Fruit fly (Drosophila melanogaster) whole organism, wandering third instar larva: ENCODE results near the gene CG7884.
A peak's percentile ranks its signal among the peaks of the same experiment; 100 is the strongest.

Experiments
- Abd-B ChIP-seq: fragments of >200 bp; optimal IDR thresholded peaks from 2 replicates; lab custom pipeline; 2017; ENCODE audit warnings: missing biosample characterization, missing genetic modification characterization
- CG9705 ChIP-seq: fragments of 200-800 bp; sonication (Bioruptor generic); optimal IDR thresholded peaks from 2 replicates; lab custom pipeline; 2018; ENCODE audit warnings: missing biosample characterization, mild to moderate bottlenecking, missing genetic modification characterization
- Hr78 ChIP-seq: fragments of >200 bp; optimal IDR thresholded peaks from 2 replicates; lab custom pipeline; 2017; ENCODE audit warnings: missing biosample characterization, missing genetic modification characterization
- Mio ChIP-seq: sonication (Bioruptor generic); optimal IDR thresholded peaks from 2 replicates; lab custom pipeline; 2016; ENCODE audit warnings: missing biosample characterization, missing genetic modification characterization
- Rel ChIP-seq, 2 experiments: fragments of 200-800 bp; sonication (Bioruptor generic) in 1 of 2; optimal IDR thresholded peaks; 2 replicates in 1 of 2; 3 replicates in 1 of 2; lab custom pipeline; 2016 to 2019; ENCODE audit warnings: mild to moderate bottlenecking in 2 of 2, missing biosample characterization in 2 of 2, missing genetic modification characterization in 2 of 2, moderate library complexity in 1 of 2
- Vsx2 ChIP-seq: fragments of 200-300, 225-300 bp; sonication (Bioruptor generic); optimal IDR thresholded peaks from 2 replicates; lab custom pipeline; 2018; ENCODE audit warnings: missing biosample characterization, missing genetic modification characterization; ENCODE audit not compliant: partially characterized antibody
- dsf ChIP-seq: sonication (Bioruptor generic); optimal IDR thresholded peaks from 2 replicates; lab custom pipeline; 2016; ENCODE audit warnings: missing biosample characterization, missing genetic modification characterization, borderline replicate concordance
- fru ChIP-seq: fragments of 200-800 bp; sonication (Bioruptor generic); optimal IDR thresholded peaks from 3 replicates; lab custom pipeline; 2016; ENCODE audit warnings: missing biosample characterization, mild to moderate bottlenecking, missing genetic modification characterization
- h ChIP-seq: fragments of 200-800 bp; sonication (Bioruptor generic); optimal IDR thresholded peaks from 3 replicates; lab custom pipeline; 2016; ENCODE audit warnings: missing biosample characterization, mild to moderate bottlenecking, missing genetic modification characterization
- jim ChIP-seq: fragments of 175-275, 200-325 bp; sonication (Bioruptor generic); optimal IDR thresholded peaks from 2 replicates; lab custom pipeline; 2016; ENCODE audit warnings: missing biosample characterization, mild to moderate bottlenecking, missing genetic modification characterization
- lola ChIP-seq: fragments of >200 bp; optimal IDR thresholded peaks from 2 replicates; lab custom pipeline; 2017; ENCODE audit warnings: missing biosample characterization, missing genetic modification characterization
- psq ChIP-seq: fragments of 200-800 bp; sonication (Bioruptor generic); optimal IDR thresholded peaks from 3 replicates; lab custom pipeline; 2017; ENCODE audit warnings: missing biosample characterization, mild to moderate bottlenecking, missing genetic modification characterization, moderate library complexity
- usp ChIP-seq: fragments of >200 bp; optimal IDR thresholded peaks from 2 replicates; lab custom pipeline; 2017; ENCODE audit warnings: missing biosample characterization, missing genetic modification characterization

DNA sequence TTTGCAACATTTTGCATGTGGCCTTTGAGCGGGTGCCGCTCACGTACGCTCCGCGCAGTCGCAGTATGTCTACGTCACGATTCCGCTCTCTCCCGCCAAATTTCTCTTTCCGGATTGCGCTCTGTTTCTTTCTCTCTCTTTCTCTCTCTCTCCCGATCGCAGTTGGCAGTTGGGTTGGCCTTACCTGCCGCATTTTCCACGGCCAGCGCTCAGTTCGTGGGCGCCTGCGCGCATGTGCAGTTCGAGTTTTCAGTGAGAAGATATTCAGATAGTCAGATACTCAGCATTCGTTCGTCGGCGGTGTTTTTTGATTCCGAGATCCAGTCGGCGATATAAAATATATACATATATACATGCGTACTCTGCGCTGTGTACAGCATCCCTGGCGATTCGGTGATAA is at the start of gene CG7884:
- TF ChIP-seq Mio (GFP tag; lab: Kevin White, UChicago) = no peak
- no peak for TF ChIP-seq jim (GFP tag; lab: Kevin White, UChicago)
- no peak for TF ChIP-seq usp (GFP tag; lab: Kevin White, UChicago)
- TF ChIP-seq lola = no peak
- no peak for TF ChIP-seq dsf (GFP tag; lab: Kevin White, UChicago)
- no peak for TF ChIP-seq Abd-B (GFP tag; lab: Kevin White, UChicago)
- TF ChIP-seq fru (GFP tag; lab: Kevin White, UChicago) = no peak
- TF ChIP-seq h (GFP tag; lab: Kevin White, UChicago) = no peak
- TF ChIP-seq Rel (GFP tag; optimal IDR thresholded peaks at IDR 0.05; lab: Kevin White, UChicago) = no peak
- TF ChIP-seq Rel (tag; optimal IDR thresholded peaks at IDR 0.05; lab: Kevin White, UChicago) = no peak
- TF ChIP-seq psq (GFP tag; lab: Kevin White, UChicago) = no peak
- no peak for TF ChIP-seq CG9705 (GFP tag; lab: Kevin White, UChicago)
- TF ChIP-seq Vsx2 (GFP tag; lab: Kevin White, UChicago) = peak; percentile 46
- no peak for TF ChIP-seq Hr78 (GFP tag; lab: Kevin White, UChicago)
